Worm (Caenorhabditis elegans) whole organism, early embryonic: ENCODE results near the gene srj-22.

Experiments used
- ama-1 ChIP-seq: fragments of 150-350 bp; optimal IDR thresholded peaks from 2 replicates; lab custom pipeline; 2014
- hmbx-1 ChIP-seq: sonication (generic microtip); optimal IDR thresholded peaks from 2 replicates; lab custom pipeline; 2016; ENCODE audit warnings: mild to moderate bottlenecking, missing genetic modification characterization, missing compliant biosample characterization
- hnd-1 ChIP-seq: sonication (generic microtip); optimal IDR thresholded peaks from 2 replicates; lab custom pipeline; 2016; ENCODE audit warnings: missing genetic modification characterization, missing compliant biosample characterization
- pes-1 ChIP-seq: fragments of 200-800 bp; sonication (Bioruptor generic); IDR thresholded peaks from 2 replicates; pipeline ENCODE4 v1.3.6; 2022; ENCODE audit warnings: missing genetic modification reagents, missing genetic modification characterization, missing compliant biosample characterization

ce11 chrV:10702910-10703309, 40.6 kb downstream of the srj-22 start:
- TF ChIP-seq ama-1 (lab: Kevin White, UChicago) (no peak), pes-1 (GFP tag; lab: Robert Waterston, UW) (no peak), hnd-1 (tag; lab: Kevin White, UChicago) (no peak), hmbx-1 (tag; lab: Kevin White, UChicago) (no peak)
